Fruit fly (Drosophila melanogaster) whole organism, prepupa: ENCODE results near the gene Cpr97Ea.

Experiments used
- Blimp-1 ChIP-seq: fragments of 200-800 bp; sonication (Bioruptor generic); optimal IDR thresholded peaks from 3 replicates; lab custom pipeline; 2017; ENCODE audit warnings: missing biosample characterization, missing genetic modification characterization, mild to moderate bottlenecking, moderate library complexity, missing genetic modification reagents
- CG10631 ChIP-seq: fragments of 200-800 bp; sonication (Bioruptor generic); optimal IDR thresholded peaks from 2 replicates; lab custom pipeline; 2016; ENCODE audit warnings: missing biosample characterization, missing genetic modification characterization
- CG11762 ChIP-seq: fragments of 200-800 bp; sonication (Bioruptor generic); optimal IDR thresholded peaks from 3 replicates; lab custom pipeline; 2016; ENCODE audit warnings: missing biosample characterization, missing genetic modification characterization; ENCODE audit not compliant: insufficient read depth
- CG11902 ChIP-seq: fragments of 200-800 bp; sonication (Bioruptor generic); optimal IDR thresholded peaks from 3 replicates; lab custom pipeline; 2016; ENCODE audit warnings: missing biosample characterization, missing genetic modification characterization
- CG15336 ChIP-seq: fragments of 200-800 bp; sonication (Bioruptor generic); IDR thresholded peaks from 2 replicates; pipeline ENCODE4 v1.3.6; 2022; ENCODE audit warnings: missing biosample characterization, missing genetic modification characterization
- CG3032 ChIP-seq: fragments of 200-800 bp; optimal IDR thresholded peaks from 2 replicates; lab custom pipeline; 2019; ENCODE audit warnings: missing biosample characterization, mild to moderate bottlenecking, missing genetic modification characterization, moderate library complexity
- CG31627 ChIP-seq: fragments of 200-800 bp; sonication (Bioruptor generic); optimal IDR thresholded peaks from 3 replicates; lab custom pipeline; 2016; ENCODE audit warnings: missing biosample characterization, missing genetic modification characterization
- CG32006 ChIP-seq: fragments of 200-800 bp; sonication (Bioruptor generic); optimal IDR thresholded peaks from 3 replicates; lab custom pipeline; 2017; ENCODE audit warnings: missing biosample characterization, mild to moderate bottlenecking, missing genetic modification characterization
- CG34406 ChIP-seq: fragments of 200-800 bp; sonication (Bioruptor generic); optimal IDR thresholded peaks from 3 replicates; lab custom pipeline; 2016; ENCODE audit warnings: missing biosample characterization, missing genetic modification characterization
- CG3919 ChIP-seq: fragments of 200-800 bp; sonication (Bioruptor generic); optimal IDR thresholded peaks from 3 replicates; lab custom pipeline; 2016; ENCODE audit warnings: missing biosample characterization, missing genetic modification characterization
- CG4318 ChIP-seq: fragments of 200-800 bp; sonication (Bioruptor generic); optimal IDR thresholded peaks from 3 replicates; lab custom pipeline; 2017; ENCODE audit warnings: missing biosample characterization, mild to moderate bottlenecking, missing genetic modification characterization
- CG6163 ChIP-seq: fragments of 200-800 bp; sonication (Bioruptor generic); IDR thresholded peaks from 3 replicates; pipeline ENCODE4 v1.3.6; 2022; ENCODE audit warnings: missing biosample characterization, missing genetic modification characterization
- CG6276 ChIP-seq: fragments of 200-800 bp; sonication (Bioruptor generic); optimal IDR thresholded peaks from 2 replicates; lab custom pipeline; 2017; ENCODE audit warnings: missing biosample characterization, mild to moderate bottlenecking, missing genetic modification characterization
- CG6792 ChIP-seq: fragments of 200-800 bp; sonication (Bioruptor generic); optimal IDR thresholded peaks from 3 replicates; lab custom pipeline; 2016; ENCODE audit warnings: missing biosample characterization, missing genetic modification characterization
- CG6854 ChIP-seq: fragments of 200-800 bp; sonication (Bioruptor generic); optimal IDR thresholded peaks from 2 replicates; lab custom pipeline; 2017; ENCODE audit warnings: missing biosample characterization, mild to moderate bottlenecking, missing genetic modification characterization
- CG7368 ChIP-seq: fragments of 200-800 bp; sonication (Bioruptor generic); optimal IDR thresholded peaks from 3 replicates; lab custom pipeline; 2016; ENCODE audit warnings: missing biosample characterization, missing genetic modification characterization
- CG9139 ChIP-seq: fragments of 200-800 bp; sonication (Bioruptor generic); optimal IDR thresholded peaks from 3 replicates; lab custom pipeline; 2017; ENCODE audit warnings: missing biosample characterization, mild to moderate bottlenecking, missing genetic modification characterization
- Eip75B ChIP-seq: fragments of 200-800 bp; sonication (Bioruptor generic); optimal IDR thresholded peaks from 3 replicates; lab custom pipeline; 2016; ENCODE audit warnings: missing biosample characterization, missing genetic modification characterization
- Eip78C ChIP-seq: fragments of 200-800 bp; sonication (Bioruptor generic); peaks from one replicate; lab custom pipeline; 2016; ENCODE audit warnings: missing biosample characterization, missing genetic modification characterization
- Ets21C ChIP-seq: fragments of 200-800 bp; sonication (Bioruptor generic); optimal IDR thresholded peaks from 3 replicates; lab custom pipeline; 2016; ENCODE audit warnings: missing biosample characterization, missing genetic modification characterization
- Ets96B ChIP-seq: fragments of 200-800 bp; optimal IDR thresholded peaks from 2 replicates; lab custom pipeline; 2019; ENCODE audit warnings: missing biosample characterization, mild to moderate bottlenecking, missing genetic modification characterization, moderate library complexity
- Gug ChIP-seq: fragments of 200-800 bp; sonication (Bioruptor generic); IDR thresholded peaks from 2 replicates; pipeline ENCODE4 v1.3.6; 2022; ENCODE audit warnings: missing biosample characterization, missing genetic modification characterization
- Hr39 ChIP-seq: fragments of 200-800 bp; sonication (Bioruptor generic); optimal IDR thresholded peaks from 2 replicates; lab custom pipeline; 2016; ENCODE audit warnings: missing biosample characterization, missing genetic modification characterization
- Lpt ChIP-seq: fragments of 200-800 bp; sonication (Bioruptor generic); optimal IDR thresholded peaks from 3 replicates; lab custom pipeline; 2016; ENCODE audit warnings: missing biosample characterization, missing genetic modification characterization
- Met ChIP-seq: fragments of 200-800 bp; sonication (Bioruptor generic); optimal IDR thresholded peaks from 3 replicates; lab custom pipeline; 2016; ENCODE audit warnings: missing biosample characterization, missing genetic modification characterization
- OdsH ChIP-seq: fragments of 200-800 bp; sonication (Bioruptor generic); optimal IDR thresholded peaks from 3 replicates; lab custom pipeline; 2016; ENCODE audit warnings: missing biosample characterization, missing genetic modification characterization
- Sox102F ChIP-seq: fragments of 200-800 bp; sonication (Bioruptor generic); optimal IDR thresholded peaks from 2 replicates; lab custom pipeline; 2016; ENCODE audit warnings: missing biosample characterization, mild to moderate bottlenecking, missing genetic modification characterization
- Sox14 ChIP-seq: fragments of 200-800 bp; sonication (Bioruptor generic); optimal IDR thresholded peaks from 3 replicates; lab custom pipeline; 2016; ENCODE audit warnings: missing biosample characterization, missing genetic modification characterization
- achi ChIP-seq: fragments of 200-800 bp; sonication (Bioruptor generic); optimal IDR thresholded peaks from 3 replicates; lab custom pipeline; 2016; ENCODE audit warnings: missing biosample characterization, missing genetic modification characterization
- cyc ChIP-seq: fragments of 200-800 bp; sonication (Bioruptor generic); optimal IDR thresholded peaks from 3 replicates; lab custom pipeline; 2016; ENCODE audit warnings: missing biosample characterization, missing genetic modification characterization
- dac ChIP-seq: fragments of 200-800 bp; sonication (Bioruptor generic); optimal IDR thresholded peaks from 2 replicates; lab custom pipeline; 2017; ENCODE audit warnings: missing biosample characterization, mild to moderate bottlenecking, missing genetic modification characterization
- dsx ChIP-seq: fragments of 200-800 bp; optimal IDR thresholded peaks from 3 replicates; lab custom pipeline; 2019; ENCODE audit warnings: missing biosample characterization, mild to moderate bottlenecking, missing genetic modification characterization, moderate library complexity; ENCODE audit not compliant: poor library complexity, severe bottlenecking
- eg ChIP-seq: fragments of 200-800 bp; sonication (Bioruptor generic); IDR thresholded peaks from 3 replicates; pipeline ENCODE4 v1.3.6; 2022; ENCODE audit warnings: missing biosample characterization, missing genetic modification characterization
- fd59A ChIP-seq: fragments of 200-800 bp; sonication (Bioruptor generic); optimal IDR thresholded peaks from 2 replicates; lab custom pipeline; 2017; ENCODE audit warnings: missing biosample characterization, mild to moderate bottlenecking, missing genetic modification characterization, missing genetic modification reagents
- lz ChIP-seq: fragments of 200-800 bp; sonication (Bioruptor generic); optimal IDR thresholded peaks from 3 replicates; lab custom pipeline; 2016; ENCODE audit warnings: missing biosample characterization, missing genetic modification characterization
- net ChIP-seq: fragments of 200-800 bp; sonication (Bioruptor generic); optimal IDR thresholded peaks from 3 replicates; lab custom pipeline; 2016; ENCODE audit warnings: missing biosample characterization, missing genetic modification characterization
- salr ChIP-seq, 2 experiments: fragments of 200-800 bp; sonication (Bioruptor generic); optimal IDR thresholded peaks; 3 replicates each; lab custom pipeline; 2016 to 2018; ENCODE audit warnings: missing biosample characterization in 2 of 2, missing genetic modification characterization in 2 of 2, mild to moderate bottlenecking in 1 of 2
- spab ChIP-seq: fragments of 200-800 bp; sonication (Bioruptor generic); optimal IDR thresholded peaks from 2 replicates; lab custom pipeline; 2017; ENCODE audit warnings: missing biosample characterization, mild to moderate bottlenecking, missing genetic modification characterization, missing genetic modification reagents
- ss ChIP-seq, 2 experiments: fragments of 200-800 bp; sonication (Bioruptor generic); optimal IDR thresholded peaks; 2 replicates in 1 of 2; 3 replicates in 1 of 2; lab custom pipeline; 2017 to 2018; ENCODE audit warnings: mild to moderate bottlenecking in 2 of 2, missing biosample characterization in 2 of 2, missing genetic modification characterization in 2 of 2, moderate library complexity in 1 of 2
- svp ChIP-seq: fragments of 200-800 bp; sonication (Bioruptor generic); peaks from one replicate; lab custom pipeline; 2016; ENCODE audit warnings: missing biosample characterization, missing genetic modification characterization
- topi ChIP-seq: fragments of 200-800 bp; sonication (Bioruptor generic); optimal IDR thresholded peaks from 3 replicates; lab custom pipeline; 2016; ENCODE audit warnings: missing biosample characterization, missing genetic modification characterization
- vri ChIP-seq: fragments of 200-800 bp; sonication (Bioruptor generic); optimal IDR thresholded peaks from 3 replicates; lab custom pipeline; 2016; ENCODE audit warnings: missing biosample characterization, mild to moderate bottlenecking, missing genetic modification characterization

Gene Cpr97Ea

dm6 chr3R:27092263-27092662 lies 4.7 kb upstream of the Cpr97Ea start (continued):
- TF ChIP-seq spab (GFP tag; lab: Kevin White, UChicago): peak; percentile 4
- peak; percentile 16 for TF ChIP-seq cyc (GFP tag; lab: Kevin White, UChicago)
- TF ChIP-seq eg (GFP tag; lab: Robert Waterston, UW): peak; percentile 53; the same call in 2 of the 3 replicates
- TF ChIP-seq CG32006 (GFP tag; lab: Kevin White, UChicago): peak; percentile 44
- no peak for TF ChIP-seq CG9139 (GFP tag; lab: Kevin White, UChicago)
- peak; percentile 5 for TF ChIP-seq Ets21C (GFP tag; lab: Kevin White, UChicago)
- TF ChIP-seq CG6276 (GFP tag; lab: Kevin White, UChicago): no peak
- no peak for TF ChIP-seq salr (GFP tag; optimal IDR thresholded peaks at IDR 0.05; lab: Kevin White, UChicago)
- TF ChIP-seq CG34406: no peak
- TF ChIP-seq fd59A (GFP tag; lab: Kevin White, UChicago): peak; percentile 3
- TF ChIP-seq Sox14 (GFP tag; lab: Kevin White, UChicago): peak; percentile 27
- TF ChIP-seq topi (GFP tag; lab: Kevin White, UChicago): peak; percentile 30
- no peak for TF ChIP-seq Sox102F
- TF ChIP-seq svp (GFP tag; lab: Kevin White, UChicago): peak; percentile 68

dm6 chr3R:27091106-27091505 lies 3.5 kb upstream of the Cpr97Ea start, which contains the start of gene Cpr97Eb:
Gene Cpr97Eb (minus strand): TSS chr3R:27091130.
- peak in 1 of 2 experiments; percentile 43 for TF ChIP-seq ss (GFP tag; optimal IDR thresholded peaks at IDR 0.05; lab: Kevin White, UChicago)
- TF ChIP-seq Lpt: peak; percentile 25
- TF ChIP-seq CG6163 (GFP tag; lab: Robert Waterston, UW): peak; percentile 54; the same call in 2 of the 3 replicates
- TF ChIP-seq cyc (GFP tag; lab: Kevin White, UChicago): no peak
- TF ChIP-seq topi (GFP tag; lab: Kevin White, UChicago): no peak
- TF ChIP-seq OdsH (GFP tag; lab: Kevin White, UChicago): no peak
- peak; percentile 42 for TF ChIP-seq Eip75B (GFP tag; lab: Kevin White, UChicago)
- TF ChIP-seq CG11902 (GFP tag; lab: Kevin White, UChicago): no peak
- no peak for TF ChIP-seq svp (GFP tag; lab: Kevin White, UChicago)
- TF ChIP-seq Eip78C: peak; percentile 18
- TF ChIP-seq Gug (GFP tag; lab: Robert Waterston, UW): no peak
- peak; percentile 84 for TF ChIP-seq Blimp-1 (GFP tag; lab: Kevin White, UChicago)
- no peak for TF ChIP-seq Ets96B (tag; lab: Kevin White, UChicago)
- 0 out of 3 replicates have a peak, but pooled peaks have one; percentile 21 for TF ChIP-seq eg (GFP tag; lab: Robert Waterston, UW)
- no peak for TF ChIP-seq Sox102F
- TF ChIP-seq lz: no peak

- TF ChIP-seq CG9139 (GFP tag; lab: Kevin White, UChicago) (peak; percentile 28), CG31627 (GFP tag; lab: Kevin White, UChicago) (no peak), Sox102F (no peak), Eip75B (GFP tag; lab: Kevin White, UChicago) (peak; percentile 59), CG6163 (GFP tag; lab: Robert Waterston, UW) (peak; percentile 78), cyc (GFP tag; lab: Kevin White, UChicago) (no peak), CG34406 (no peak), CG3919 (GFP tag; lab: Kevin White, UChicago) (peak; percentile 49), eg (GFP tag; lab: Robert Waterston, UW) (peak; percentile 73), CG10631 (GFP tag; lab: Kevin White, UChicago) (peak; percentile 21), CG32006 (GFP tag; lab: Kevin White, UChicago) (peak; percentile 6), Ets21C (GFP tag; lab: Kevin White, UChicago) (no peak), spab (GFP tag; lab: Kevin White, UChicago) (peak; percentile 45), svp (GFP tag; lab: Kevin White, UChicago) (no peak), ss (GFP tag; optimal IDR thresholded peaks at IDR 0.05; lab: Kevin White, UChicago) (peak; percentile 68 to 74), net (GFP tag; lab: Kevin White, UChicago) (peak; percentile 22), dac (no peak), CG11762 (GFP tag; lab: Kevin White, UChicago) (peak; percentile 1), salr (GFP tag; optimal IDR thresholded peaks at IDR 0.05; lab: Kevin White, UChicago) (no peak), CG7368 (GFP tag; lab: Kevin White, UChicago) (peak; percentile 46), CG6854 (GFP tag; lab: Kevin White, UChicago) (no peak), OdsH (GFP tag; lab: Kevin White, UChicago) (no peak), CG4318 (no peak), lz (no peak), CG3032 (tag; lab: Kevin White, UChicago) (peak; percentile 51), dsx (GFP tag; lab: Kevin White, UChicago) (peak; percentile 66), Gug (GFP tag; lab: Robert Waterston, UW) (no peak), Eip78C (peak; percentile 92), Hr39 (no peak), Lpt (peak; percentile 9), vri (no peak), CG15336 (peak; percentile 17; the same call in 1 of the 2 replicates), CG6792 (GFP tag; lab: Kevin White, UChicago) (peak; percentile 16), Met (GFP tag; lab: Kevin White, UChicago) (peak; percentile 14), CG6276 (GFP tag; lab: Kevin White, UChicago) (peak; percentile 8), achi (peak; percentile 53), Sox14 (GFP tag; lab: Kevin White, UChicago) (no peak)
Measured at dm6 chr3R:27084528-27085052, 3.0 kb downstream of the Cpr97Ea start.
